Fruit fly (Drosophila melanogaster) whole organism, adult: Measurements from ENCODE around the gene Or98a.

Source experiments
- CG11617 ChIP-seq: fragments of 200-800 bp; sonication (Bioruptor generic); optimal IDR thresholded peaks from 2 replicates; lab custom pipeline; 2017; ENCODE audit warnings: mild to moderate bottlenecking, missing biosample characterization, missing genetic modification reagents, missing genetic modification characterization
- CG12768 ChIP-seq: fragments of 200-800 bp; sonication (Bioruptor generic); optimal IDR thresholded peaks from 2 replicates; lab custom pipeline; 2017; ENCODE audit warnings: missing biosample characterization, missing genetic modification characterization, mild to moderate bottlenecking, moderate library complexity, missing genetic modification reagents
- CG14711 ChIP-seq: fragments of 200-800 bp; sonication (Bioruptor generic); optimal IDR thresholded peaks from 2 replicates; lab custom pipeline; 2018; ENCODE audit warnings: missing biosample characterization, mild to moderate bottlenecking, missing genetic modification characterization, moderate library complexity
- CG1620 ChIP-seq: fragments of 200-800 bp; sonication (Bioruptor generic); optimal IDR thresholded peaks from 2 replicates; lab custom pipeline; 2016; ENCODE audit warnings: missing biosample characterization, missing genetic modification characterization
- CG33017 ChIP-seq: fragments of 200-800 bp; sonication (Bioruptor generic); optimal IDR thresholded peaks from 2 replicates; lab custom pipeline; 2018; ENCODE audit warnings: missing biosample characterization, mild to moderate bottlenecking, missing genetic modification characterization, moderate library complexity
- CG5204 ChIP-seq: fragments of 200-800 bp; sonication (Bioruptor generic); optimal IDR thresholded peaks from 2 replicates; lab custom pipeline; 2016; ENCODE audit warnings: missing biosample characterization, missing genetic modification characterization
- CG7045 ChIP-seq: fragments of 200-800 bp; sonication (Bioruptor generic); optimal IDR thresholded peaks from 2 replicates; lab custom pipeline; 2017; ENCODE audit warnings: missing biosample characterization, mild to moderate bottlenecking, missing genetic modification characterization
- CG7101 ChIP-seq: fragments of 200-800 bp; sonication (Bioruptor generic); optimal IDR thresholded peaks from 2 replicates; lab custom pipeline; 2018; ENCODE audit warnings: missing biosample characterization, mild to moderate bottlenecking, missing genetic modification characterization, moderate library complexity
- Clk ChIP-seq: fragments of 200-800 bp; sonication (Bioruptor generic); optimal IDR thresholded peaks from 2 replicates; lab custom pipeline; 2017; ENCODE audit warnings: missing biosample characterization, missing genetic modification characterization
- Crg-1 ChIP-seq: fragments of 200-800 bp; sonication (Bioruptor generic); optimal IDR thresholded peaks from 2 replicates; lab custom pipeline; 2016; ENCODE audit warnings: missing biosample characterization, missing genetic modification characterization
- Hr96 ChIP-seq: fragments of 200-800 bp; sonication (Bioruptor generic); optimal IDR thresholded peaks from 2 replicates; lab custom pipeline; 2016; ENCODE audit warnings: missing biosample characterization, missing genetic modification characterization
- Mnt ChIP-seq: fragments of 200-800 bp; sonication (Bioruptor generic); optimal IDR thresholded peaks from 2 replicates; lab custom pipeline; 2016; ENCODE audit warnings: missing biosample characterization, mild to moderate bottlenecking, missing genetic modification characterization
- bab1 ChIP-seq: fragments of 200-800 bp; sonication (Bioruptor generic); optimal IDR thresholded peaks from 3 replicates; lab custom pipeline; 2019; ENCODE audit warnings: missing biosample characterization, mild to moderate bottlenecking, missing genetic modification characterization, moderate library complexity
- cic ChIP-seq: fragments of 200-800 bp; sonication (Bioruptor generic); optimal IDR thresholded peaks from 2 replicates; lab custom pipeline; 2017; ENCODE audit warnings: missing biosample characterization, mild to moderate bottlenecking, missing genetic modification characterization, moderate library complexity
- cnc ChIP-seq, 2 experiments: fragments of >200 bp; optimal IDR thresholded peaks; 2 replicates each; lab custom pipeline; 2017
- kay ChIP-seq: fragments of 200-800 bp; sonication (Bioruptor generic); peaks from one replicate; lab custom pipeline; 2016; ENCODE audit warnings: missing biosample characterization, missing genetic modification characterization, borderline replicate concordance
- ovo ChIP-seq: fragments of 200-800 bp; sonication (Bioruptor generic); optimal IDR thresholded peaks from 2 replicates; lab custom pipeline; 2016; ENCODE audit warnings: missing biosample characterization, missing genetic modification characterization
- pad ChIP-seq: fragments of 200-800 bp; sonication (Bioruptor generic); optimal IDR thresholded peaks from 3 replicates; lab custom pipeline; 2017; ENCODE audit warnings: missing biosample characterization, missing genetic modification characterization, mild to moderate bottlenecking, moderate library complexity, missing genetic modification reagents
- tj ChIP-seq: fragments of 200-800 bp; sonication (Bioruptor generic); optimal IDR thresholded peaks from 3 replicates; lab custom pipeline; 2017; ENCODE audit warnings: missing biosample characterization, mild to moderate bottlenecking, missing genetic modification characterization, moderate library complexity
- toe ChIP-seq: fragments of 200-800 bp; sonication (Bioruptor generic); optimal IDR thresholded peaks from 2 replicates; lab custom pipeline; 2016; ENCODE audit warnings: missing biosample characterization, missing genetic modification characterization

Or98a gene

DNA sequence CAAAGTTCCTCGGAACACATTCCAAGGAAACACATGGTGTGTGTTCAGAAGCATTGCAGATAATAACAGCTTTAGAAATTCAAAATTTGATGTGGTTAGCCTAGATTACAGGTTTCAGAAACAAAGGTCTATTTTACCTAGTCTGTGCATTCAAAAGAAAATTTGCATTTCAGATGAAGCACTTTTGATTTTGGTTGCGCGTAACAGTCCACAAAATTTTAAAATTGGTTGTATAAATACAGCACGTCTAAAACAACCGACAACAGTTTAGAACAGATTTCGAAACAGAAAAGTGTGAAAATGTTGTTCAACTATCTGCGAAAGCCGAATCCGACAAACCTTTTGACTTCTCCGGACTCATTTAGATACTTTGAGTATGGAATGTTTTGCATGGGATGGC, at the start of gene Or98a:
Or98a (plus strand) TSS at position 301 of the 400 bp plus-strand sequence.
- TF ChIP-seq cic (GFP tag; lab: Kevin White, UChicago) (no peak), pad (GFP tag; lab: Kevin White, UChicago) (no peak), Hr96 (GFP tag; lab: Kevin White, UChicago) (no peak), Clk (no peak), toe (GFP tag; lab: Kevin White, UChicago) (no peak), kay (GFP tag; lab: Kevin White, UChicago) (no peak)

DNA sequence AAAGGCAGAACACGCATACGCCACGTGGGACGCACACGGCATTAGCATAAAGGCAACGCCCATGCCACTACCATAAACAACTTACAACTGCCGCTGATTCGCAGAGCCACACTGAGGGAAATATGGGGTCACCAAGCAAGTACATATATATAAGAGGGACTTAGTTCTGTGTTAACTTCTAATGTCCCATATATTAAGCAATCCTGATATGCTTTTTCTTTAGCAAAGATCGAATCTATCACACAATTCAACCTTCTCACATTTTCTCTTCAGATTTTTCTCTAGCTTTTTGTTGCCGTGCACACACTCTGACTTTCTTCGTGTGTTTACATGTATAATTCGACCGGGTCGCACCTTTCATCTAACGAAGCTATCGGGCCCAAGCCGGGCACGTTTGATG, 32.5 kb upstream of the Or98a start:
- no peak for TF ChIP-seq CG12768
- no peak for TF ChIP-seq CG7045
- no peak for TF ChIP-seq tj (GFP tag; lab: Kevin White, UChicago)
- no peak for TF ChIP-seq bab1 (GFP tag; lab: Kevin White, UChicago)
- TF ChIP-seq Crg-1 = no peak
- no peak for TF ChIP-seq ovo (GFP tag; lab: Kevin White, UChicago)
- TF ChIP-seq CG14711 (tag; lab: Kevin White, UChicago) = no peak
- no peak for TF ChIP-seq Hr96 (GFP tag; lab: Kevin White, UChicago)
- TF ChIP-seq cic (GFP tag; lab: Kevin White, UChicago) = no peak
- TF ChIP-seq pad (GFP tag; lab: Kevin White, UChicago) = no peak
- no peak for TF ChIP-seq kay (GFP tag; lab: Kevin White, UChicago)

DNA sequence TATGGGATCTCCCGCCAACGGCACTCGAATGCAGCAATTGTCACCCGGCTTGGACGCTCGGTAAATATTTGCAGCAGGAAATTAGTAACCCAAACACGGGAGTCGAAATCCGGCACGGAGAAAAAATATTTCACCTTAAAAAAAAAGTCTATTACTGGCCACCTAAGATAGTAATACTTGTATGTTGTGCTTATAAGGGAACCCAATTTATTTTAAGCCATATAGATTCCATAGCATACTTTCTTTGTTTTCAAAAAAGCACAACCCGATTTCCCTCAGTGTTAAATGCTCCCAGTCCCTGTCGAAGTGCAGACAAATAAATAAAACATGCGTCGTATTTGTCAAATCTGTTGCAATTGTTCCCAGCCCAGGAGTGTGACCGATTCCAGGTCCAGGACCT, 19.6 kb upstream of the Or98a start:
- no peak for TF ChIP-seq cic (GFP tag; lab: Kevin White, UChicago)

DNA sequence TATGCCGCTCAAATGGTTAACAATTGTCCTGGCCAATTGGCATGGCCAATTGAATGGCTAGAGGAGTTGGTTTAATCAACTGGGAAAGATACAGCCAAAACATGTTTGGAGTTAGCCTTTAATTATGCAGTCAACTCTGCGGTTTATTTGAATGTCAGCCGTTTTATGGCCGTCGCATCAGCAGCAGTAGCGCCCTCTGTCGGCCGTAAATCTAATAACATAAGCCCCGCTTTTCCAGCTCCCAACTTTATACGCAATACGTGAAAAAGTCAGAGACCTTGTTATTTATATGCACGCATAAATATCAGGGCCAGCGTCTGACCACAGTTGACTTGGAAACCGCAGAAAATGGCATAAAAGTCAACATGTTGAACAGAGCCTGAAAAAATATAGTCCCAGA, 1.9 kb upstream of the Or98a start:
- TF ChIP-seq CG33017 (tag; lab: Kevin White, UChicago) (no peak), Hr96 (GFP tag; lab: Kevin White, UChicago) (no peak), CG12768 (no peak), CG11617 (GFP tag; lab: Kevin White, UChicago) (no peak)

DNA sequence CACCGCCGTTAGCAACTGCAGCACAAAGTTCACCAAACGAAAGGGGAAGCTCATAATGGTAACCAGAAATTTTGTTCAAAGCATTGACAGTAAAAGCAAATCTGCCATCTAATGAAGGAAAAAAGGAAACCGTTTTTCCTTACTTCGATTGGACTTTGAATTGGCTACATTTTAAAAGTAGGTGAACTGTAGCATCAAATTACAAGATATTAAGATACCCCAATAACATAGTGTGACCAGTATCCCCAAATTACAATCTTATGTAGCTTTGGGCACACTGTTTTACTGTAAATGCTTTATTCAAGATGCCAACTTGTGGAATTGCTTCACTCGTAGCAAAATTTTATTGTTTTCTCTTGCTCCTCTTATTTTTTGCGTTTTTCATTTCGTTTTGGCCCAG, 26.5 kb downstream of the Or98a start, which contains the start of gene CG12426:
CG12426 (minus strand) TSS at position 101 of the 400 bp plus-strand sequence.
- TF ChIP-seq tj (GFP tag; lab: Kevin White, UChicago) (no peak), ovo (GFP tag; lab: Kevin White, UChicago) (no peak), kay (GFP tag; lab: Kevin White, UChicago) (no peak), Hr96 (GFP tag; lab: Kevin White, UChicago) (no peak), CG5204 (GFP tag; lab: Kevin White, UChicago) (no peak), Crg-1 (no peak), toe (GFP tag; lab: Kevin White, UChicago) (no peak), CG7101 (tag; lab: Kevin White, UChicago) (no peak), CG12768 (no peak), pad (GFP tag; lab: Kevin White, UChicago) (no peak), CG1620 (GFP tag; lab: Kevin White, UChicago) (no peak), Clk (no peak), bab1 (GFP tag; lab: Kevin White, UChicago) (no peak), CG33017 (tag; lab: Kevin White, UChicago) (no peak), CG14711 (tag; lab: Kevin White, UChicago) (no peak), cic (GFP tag; lab: Kevin White, UChicago) (no peak)

DNA sequence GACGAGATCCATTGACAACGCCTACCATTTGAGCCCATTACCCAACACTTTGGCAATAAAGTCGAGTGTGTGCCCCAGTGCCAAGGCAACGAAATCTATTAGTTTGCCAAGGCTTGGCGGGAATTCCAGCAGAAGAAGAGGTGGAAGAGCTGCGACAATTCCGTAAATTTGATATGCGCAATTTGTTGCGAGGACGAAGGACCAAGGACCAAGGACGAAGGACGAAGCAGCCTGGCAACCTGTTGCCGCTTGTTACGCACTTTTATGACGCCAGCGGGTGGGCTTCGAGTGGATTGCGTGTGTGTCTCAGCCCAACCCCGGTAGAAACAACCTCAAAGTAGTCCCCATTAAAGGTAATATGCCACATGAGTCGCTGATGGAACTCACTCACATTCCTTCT, 42.4 kb downstream of the Or98a start:
- TF ChIP-seq Clk = no peak
- TF ChIP-seq pad (GFP tag; lab: Kevin White, UChicago) = no peak
- no peak for TF ChIP-seq Mnt (GFP tag; lab: Kevin White, UChicago)
- no peak for TF ChIP-seq CG14711 (tag; lab: Kevin White, UChicago)
- TF ChIP-seq tj (GFP tag; lab: Kevin White, UChicago) = no peak
- no peak for TF ChIP-seq CG5204 (GFP tag; lab: Kevin White, UChicago)
- TF ChIP-seq toe (GFP tag; lab: Kevin White, UChicago) = no peak
- TF ChIP-seq ovo (GFP tag; lab: Kevin White, UChicago) = no peak
- TF ChIP-seq kay (GFP tag; lab: Kevin White, UChicago) = no peak
- TF ChIP-seq CG11617 (GFP tag; lab: Kevin White, UChicago) = no peak
- no peak for TF ChIP-seq cnc (optimal IDR thresholded peaks at IDR 0.05; lab: Kevin White, UChicago)
- no peak for TF ChIP-seq CG1620 (GFP tag; lab: Kevin White, UChicago)
- no peak for TF ChIP-seq CG12768
- no peak for TF ChIP-seq cic (GFP tag; lab: Kevin White, UChicago)
- TF ChIP-seq CG7101 (tag; lab: Kevin White, UChicago) = no peak
- TF ChIP-seq Hr96 (GFP tag; lab: Kevin White, UChicago) = no peak
- no peak for TF ChIP-seq CG33017 (tag; lab: Kevin White, UChicago)
- no peak for TF ChIP-seq CG7045
